Fruit fly (Drosophila melanogaster): ENCODE results near the gene DNAlig3.

Gene DNAlig3

DNA sequence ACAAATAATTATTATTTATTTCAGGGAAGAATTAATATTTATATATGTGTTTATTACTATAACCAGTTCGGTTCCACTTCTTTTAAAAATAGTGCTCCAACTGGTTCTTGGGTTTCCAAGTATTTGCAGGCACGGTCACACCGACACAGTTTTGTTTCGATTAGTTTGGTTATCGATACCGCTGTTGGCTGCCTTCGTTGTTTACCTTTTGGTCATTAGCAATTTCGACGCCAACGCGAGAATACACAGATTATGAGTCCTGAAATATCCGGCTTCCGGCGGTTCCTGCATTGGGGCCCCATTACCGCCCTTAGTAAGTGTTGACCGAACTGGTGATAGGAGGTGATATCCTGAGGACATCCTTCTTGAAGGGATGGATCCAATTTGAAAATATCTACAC is 6.5 kb upstream of the DNAlig3 start, which contains the start of gene CG5196 (continued):
- TF ChIP-seq CG15479 (GFP tag; optimal IDR thresholded peaks at IDR 0.05) (no peak), CG14860 (GFP tag; IDR thresholded peaks at IDR 0.05; ENCODE audit: partially characterized antibody) (peak; percentile 27; the same call in 2 of the 3 replicates), sqz (GFP tag; optimal IDR thresholded peaks at IDR 0.05) (no peak), HmgZ (tag; optimal IDR thresholded peaks at IDR 0.05) (peak; percentile 81), CoRest (tag; optimal IDR thresholded peaks at IDR 0.05) (peak; percentile 5), zen2 (GFP tag; IDR thresholded peaks at IDR 0.05; ENCODE audit: partially characterized antibody) (peak; percentile 74), twi (tag; optimal IDR thresholded peaks at IDR 0.05) (no peak), Sry-δ (GFP tag; optimal IDR thresholded peaks at IDR 0.05) (peak; percentile 56), CG2712 (tag; optimal IDR thresholded peaks at IDR 0.05) (peak; percentile 48), repo (GFP tag; optimal IDR thresholded peaks at IDR 0.05) (peak; percentile 9), H15 (GFP tag; IDR thresholded peaks at IDR 0.05) (no peak), CG32772 (GFP tag; IDR thresholded peaks at IDR 0.05) (no peak), CG13424 (tag; optimal IDR thresholded peaks at IDR 0.05) (peak; percentile 16), Bgb (GFP tag; IDR thresholded peaks at IDR 0.05; ENCODE audit: partially characterized antibody) (peak; percentile 84), Sry-β (GFP tag; optimal IDR thresholded peaks at IDR 0.05) (peak; percentile 34), CG10209 (GFP tag; optimal IDR thresholded peaks at IDR 0.05) (no peak), Dbx (GFP tag; IDR thresholded peaks at IDR 0.05) (no peak), inv (GFP tag; IDR thresholded peaks at IDR 0.05; ENCODE audit: partially characterized antibody) (peak; percentile 51; the same call in 1 of the 2 replicates), pzg (GFP tag; optimal IDR thresholded peaks at IDR 0.05) (peak; percentile 86), Dll (GFP tag; IDR thresholded peaks at IDR 0.05; ENCODE audit: partially characterized antibody) (peak; percentile 64), CG10147 (GFP tag; optimal IDR thresholded peaks at IDR 0.05) (peak; percentile 13), Fer1 (GFP tag; optimal IDR thresholded peaks at IDR 0.05) (peak; percentile 38), Fer3 (tag; optimal IDR thresholded peaks at IDR 0.05) (peak; percentile 13), CG7963 (GFP tag; IDR thresholded peaks at IDR 0.05; ENCODE audit: partially characterized antibody) (peak; percentile 55; the same call in 2 of the 3 replicates), so (GFP tag; IDR thresholded peaks at IDR 0.05) (0 out of 3 replicates have a peak, but pooled peaks have one; percentile 25), Dek (tag; optimal IDR thresholded peaks at IDR 0.05) (peak; percentile 43), CG34224 (GFP tag; IDR thresholded peaks at IDR 0.05; ENCODE audit: partially characterized antibody) (peak; percentile 81), CG6654 (GFP tag; optimal IDR thresholded peaks at IDR 0.05) (peak; percentile 95), Xrp1 (GFP tag; IDR thresholded peaks at IDR 0.05) (0 out of 2 replicates have a peak, but pooled peaks have one; percentile 12), nom (GFP tag; optimal IDR thresholded peaks at IDR 0.05) (peak; percentile 45), CG18619 (GFP tag; optimal IDR thresholded peaks at IDR 0.05) (no peak), CTCF (GFP tag; optimal IDR thresholded peaks at IDR 0.05) (peak; percentile 8), CG4820 (GFP tag; optimal IDR thresholded peaks at IDR 0.05) (peak; percentile 17), Ets97D (GFP tag; optimal IDR thresholded peaks at IDR 0.05) (peak; percentile 34), mld (GFP tag; IDR thresholded peaks at IDR 0.05; ENCODE audit: partially characterized antibody) (peak; percentile 58; the same call in 2 of the 3 replicates), CG30020 (tag; optimal IDR thresholded peaks at IDR 0.05) (peak; percentile 61), lbe (GFP tag; optimal IDR thresholded peaks at IDR 0.05) (peak; percentile 66), MESR4 (GFP tag; optimal IDR thresholded peaks at IDR 0.05) (peak; percentile 85), sna (GFP tag; IDR thresholded peaks at IDR 0.05; ENCODE audit: partially characterized antibody) (peak; percentile 60), CG17829 (tag; optimal IDR thresholded peaks at IDR 0.05) (peak; percentile 36), Doc3 (GFP tag; IDR thresholded peaks at IDR 0.05; ENCODE audit: partially characterized antibody) (peak; percentile 49; the same call in 2 of the 3 replicates), CG6791 (GFP tag; IDR thresholded peaks at IDR 0.05; ENCODE audit: partially characterized antibody) (peak; percentile 79), Nf-YC (tag; optimal IDR thresholded peaks at IDR 0.05) (peak; percentile 31), lilli (GFP tag; optimal IDR thresholded peaks at IDR 0.05) (peak; percentile 11), CG7987 (GFP tag; optimal IDR thresholded peaks at IDR 0.05) (peak; percentile 25), CG1603 (tag; optimal IDR thresholded peaks at IDR 0.05) (peak; percentile 76), CG13894 (tag; optimal IDR thresholded peaks at IDR 0.05) (peak; percentile 51), Gsc (GFP tag; IDR thresholded peaks at IDR 0.05) (no peak), Myb (GFP tag; optimal IDR thresholded peaks at IDR 0.05) (peak; percentile 15)

Data from whole organism, embryonic.